Worm (Caenorhabditis elegans) whole organism, late embryonic: ENCODE data around the gene affl-2.
"Not testable (repeated sequence)": the region's sequence is repeated elsewhere in the genome, so short reads cannot be mapped to it uniquely, and the experiment has no call there.

Experiments
- F13H6.1 ChIP-seq: sonication (generic microtip); optimal IDR thresholded peaks from 2 replicates; lab custom pipeline; 2016; ENCODE audit warnings: missing genetic modification characterization, missing compliant biosample characterization
- K09A11.1 ChIP-seq: sonication (generic microtip); optimal IDR thresholded peaks from 2 replicates; lab custom pipeline; 2017; ENCODE audit warnings: antibody characterized with exemption, mild to moderate bottlenecking, missing genetic modification characterization, missing compliant biosample characterization; ENCODE audit not compliant: insufficient read depth
- Y22D7AL.16 ChIP-seq: sonication (generic microtip); optimal IDR thresholded peaks from 2 replicates; lab custom pipeline; 2016; ENCODE audit warnings: missing genetic modification characterization, missing compliant biosample characterization
- ama-1 ChIP-seq: fragments of 150-350 bp; optimal IDR thresholded peaks from 2 replicates; lab custom pipeline; 2014
- ceh-14 ChIP-seq: sonication (generic microtip); optimal IDR thresholded peaks from 2 replicates; lab custom pipeline; 2016; ENCODE audit warnings: missing genotype, missing genetic modification characterization, missing compliant biosample characterization
- ceh-24 ChIP-seq: sonication (generic microtip); optimal IDR thresholded peaks from 2 replicates; lab custom pipeline; 2016; ENCODE audit warnings: mild to moderate bottlenecking, missing genetic modification characterization, missing compliant biosample characterization
- ceh-31 ChIP-seq: sonication (generic microtip); optimal IDR thresholded peaks from 2 replicates; lab custom pipeline; 2016; ENCODE audit warnings: missing genetic modification characterization, missing compliant biosample characterization
- ceh-34 ChIP-seq: sonication (generic microtip); optimal IDR thresholded peaks from 2 replicates; lab custom pipeline; 2016; ENCODE audit warnings: mild to moderate bottlenecking, missing genetic modification characterization, missing compliant biosample characterization
- ceh-45 ChIP-seq: fragments of 200-800 bp; sonication (Bioruptor generic); IDR thresholded peaks from 2 replicates; pipeline ENCODE4 v1.3.6; 2022; ENCODE audit warnings: missing genetic modification reagents, missing genetic modification characterization, missing compliant biosample characterization
- dmd-4 ChIP-seq: sonication (generic microtip); optimal IDR thresholded peaks from 2 replicates; lab custom pipeline; 2016; ENCODE audit warnings: borderline replicate concordance, missing genetic modification characterization, missing compliant biosample characterization
- dve-1 ChIP-seq: sonication (generic microtip); optimal IDR thresholded peaks from 2 replicates; lab custom pipeline; 2017; ENCODE audit warnings: antibody characterized with exemption, mild to moderate bottlenecking, missing genetic modification characterization, missing compliant biosample characterization
- elt-4 ChIP-seq: sonication (generic microtip); optimal IDR thresholded peaks from 2 replicates; lab custom pipeline; 2016; ENCODE audit warnings: missing genetic modification characterization, missing compliant biosample characterization
- eyg-1 ChIP-seq: sonication (generic microtip); optimal IDR thresholded peaks from 2 replicates; lab custom pipeline; 2016; ENCODE audit warnings: missing genotype, missing genetic modification characterization, missing compliant biosample characterization
- fax-1 ChIP-seq: sonication (generic microtip); optimal IDR thresholded peaks from 2 replicates; lab custom pipeline; 2016; ENCODE audit warnings: missing genotype, missing genetic modification characterization, missing compliant biosample characterization
- gmeb-2 ChIP-seq: sonication (generic microtip); optimal IDR thresholded peaks from 2 replicates; lab custom pipeline; 2016; ENCODE audit warnings: missing genetic modification characterization, inconsistent platforms, missing compliant biosample characterization
- hlh-30 ChIP-seq: sonication (generic microtip); optimal IDR thresholded peaks from 2 replicates; lab custom pipeline; 2017; ENCODE audit warnings: antibody characterized with exemption, missing genetic modification characterization, missing compliant biosample characterization; ENCODE audit not compliant: insufficient read depth
- hlh-6 ChIP-seq: sonication (generic microtip); optimal IDR thresholded peaks from 2 replicates; lab custom pipeline; 2016; ENCODE audit warnings: missing genotype, missing genetic modification characterization, missing compliant biosample characterization
- lim-6 ChIP-seq: sonication (generic microtip); optimal IDR thresholded peaks from 2 replicates; lab custom pipeline; 2016; ENCODE audit warnings: missing genetic modification characterization, missing compliant biosample characterization
- lin-11 ChIP-seq: fragments of 200-800 bp; sonication (Bioruptor generic); optimal IDR thresholded peaks from 2 replicates; lab custom pipeline; 2018; ENCODE audit warnings: mild to moderate bottlenecking, missing genetic modification characterization, missing compliant biosample characterization
- mec-3 ChIP-seq: sonication (generic microtip); optimal IDR thresholded peaks from 2 replicates; lab custom pipeline; 2016; ENCODE audit warnings: borderline replicate concordance, missing genetic modification characterization, missing compliant biosample characterization
- nfya-1 ChIP-seq: sonication (generic microtip); optimal IDR thresholded peaks from 2 replicates; lab custom pipeline; 2017; ENCODE audit warnings: missing genetic modification characterization, mild to moderate bottlenecking, missing compliant biosample characterization, antibody characterized with exemption, moderate library complexity
- nhr-11 ChIP-seq: fragments of 150-350 bp; optimal IDR thresholded peaks from 2 replicates; lab custom pipeline; 2014; ENCODE audit warnings: missing biosample characterization, missing genetic modification characterization
- pag-3 ChIP-seq: sonication (generic microtip); optimal IDR thresholded peaks from 2 replicates; lab custom pipeline; 2016; ENCODE audit warnings: missing compliant biosample characterization, missing genetic modification characterization, borderline replicate concordance
- pax-1 ChIP-seq: fragments of 150-350 bp; optimal IDR thresholded peaks from 2 replicates; lab custom pipeline; 2014; ENCODE audit warnings: missing biosample characterization, missing genetic modification characterization
- pros-1 ChIP-seq: fragments of 150-350 bp; optimal IDR thresholded peaks from 2 replicates; lab custom pipeline; 2014; ENCODE audit warnings: missing biosample characterization, missing genetic modification reagents, missing genetic modification characterization
- ref-2 ChIP-seq: sonication (generic microtip); optimal IDR thresholded peaks from 2 replicates; lab custom pipeline; 2016; ENCODE audit warnings: missing genetic modification characterization, missing compliant biosample characterization
- sdc-2 ChIP-seq: sonication (generic microtip); optimal IDR thresholded peaks from 2 replicates; lab custom pipeline; 2016; ENCODE audit warnings: missing genotype, missing genetic modification characterization, missing compliant biosample characterization
- sox-2 ChIP-seq: fragments of 200-800 bp; sonication (Bioruptor generic); IDR thresholded peaks from 2 replicates; pipeline ENCODE4 v1.3.6; 2022; ENCODE audit warnings: missing genetic modification reagents, missing genetic modification characterization, missing compliant biosample characterization
- sox-4 ChIP-seq: sonication (generic microtip); optimal IDR thresholded peaks from 2 replicates; lab custom pipeline; 2017; ENCODE audit warnings: mild to moderate bottlenecking, missing genetic modification characterization, inconsistent platforms, missing compliant biosample characterization
- syd-9 ChIP-seq: sonication (generic microtip); optimal IDR thresholded peaks from 2 replicates; lab custom pipeline; 2016; ENCODE audit warnings: mild to moderate bottlenecking, missing genetic modification characterization, moderate library complexity, missing compliant biosample characterization
- tbx-2 ChIP-seq: sonication (generic microtip); optimal IDR thresholded peaks from 2 replicates; lab custom pipeline; 2016; ENCODE audit warnings: missing genetic modification characterization, missing compliant biosample characterization
- ttx-3 ChIP-seq: sonication (generic microtip); optimal IDR thresholded peaks from 2 replicates; lab custom pipeline; 2016; ENCODE audit warnings: missing genetic modification reagents, missing genetic modification characterization, missing compliant biosample characterization
- unc-3 ChIP-seq, 2 experiments: fragments of 200-800 bp in 1 of 2; sonication (Bioruptor generic) in 1 of 2; sonication (generic microtip) in 1 of 2; conservative IDR thresholded peaks in 1 of 2; optimal IDR thresholded peaks in 1 of 2; 2 replicates each; pipeline versions ENCODE4 v1.3.6 to Lab custom; 2016 to 2022; ENCODE audit warnings: missing compliant biosample characterization in 2 of 2, missing genetic modification characterization in 2 of 2, missing genetic modification reagents in 1 of 2
- unc-86 ChIP-seq: sonication (generic microtip); optimal IDR thresholded peaks from 2 replicates; lab custom pipeline; 2016; ENCODE audit warnings: missing genetic modification characterization, missing compliant biosample characterization
- zip-5 ChIP-seq: sonication (generic microtip); optimal IDR thresholded peaks from 2 replicates; lab custom pipeline; 2016; ENCODE audit warnings: missing genetic modification characterization, missing compliant biosample characterization
- ztf-16 ChIP-seq: sonication (generic microtip); optimal IDR thresholded peaks from 2 replicates; lab custom pipeline; 2017; ENCODE audit warnings: missing genetic modification characterization, missing compliant biosample characterization

affl-2 gene

ce11 chrIII:434361-434941, at the start of gene affl-2:
TSS of gene affl-2 (plus strand) at chrIII:434891.
- TF ChIP-seq nfya-1 (tag; lab: Kevin White, UChicago): peak; percentile 30
- TF ChIP-seq ref-2: peak; percentile 27
- TF ChIP-seq ceh-14 (tag; lab: Kevin White, UChicago): no peak
- TF ChIP-seq ceh-31 (tag; lab: Kevin White, UChicago): peak; percentile 23
- TF ChIP-seq sox-2 (GFP tag; lab: Robert Waterston, UW): peak; percentile 46
- TF ChIP-seq ceh-34: peak; percentile 5
- TF ChIP-seq tbx-2 (tag; lab: Kevin White, UChicago): peak; percentile 41
- no peak for TF ChIP-seq zip-5

DNA sequence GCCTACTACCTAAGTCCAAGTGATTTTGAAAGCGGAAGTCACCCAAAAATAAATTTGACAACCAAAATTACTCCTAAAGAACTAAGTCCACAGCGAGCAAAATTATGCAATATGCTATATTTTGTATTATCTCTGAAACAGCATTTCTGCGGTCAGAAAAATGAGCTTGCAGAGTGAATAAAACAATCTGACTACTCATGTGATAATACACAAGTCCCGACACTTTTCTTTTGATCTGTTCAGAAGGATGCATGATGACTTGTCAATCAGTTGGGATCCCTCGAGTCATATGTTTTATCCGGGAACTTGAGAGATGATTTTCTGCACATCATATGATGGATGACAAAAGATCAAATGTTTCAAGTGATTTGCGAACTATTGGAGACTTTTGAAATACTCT, 49.6 kb upstream of the affl-2 start:
- no peak for TF ChIP-seq gmeb-2 (tag; lab: Kevin White, UChicago)
- TF ChIP-seq lim-6: no peak
- no peak for TF ChIP-seq pros-1 (tag; lab: Kevin White, UChicago)
- TF ChIP-seq Y22D7AL.16 (tag; lab: Kevin White, UChicago): no peak
- no peak for TF ChIP-seq ztf-16 (tag; lab: Kevin White, UChicago)
- no peak for TF ChIP-seq nhr-11 (tag; lab: Kevin White, UChicago)

DNA sequence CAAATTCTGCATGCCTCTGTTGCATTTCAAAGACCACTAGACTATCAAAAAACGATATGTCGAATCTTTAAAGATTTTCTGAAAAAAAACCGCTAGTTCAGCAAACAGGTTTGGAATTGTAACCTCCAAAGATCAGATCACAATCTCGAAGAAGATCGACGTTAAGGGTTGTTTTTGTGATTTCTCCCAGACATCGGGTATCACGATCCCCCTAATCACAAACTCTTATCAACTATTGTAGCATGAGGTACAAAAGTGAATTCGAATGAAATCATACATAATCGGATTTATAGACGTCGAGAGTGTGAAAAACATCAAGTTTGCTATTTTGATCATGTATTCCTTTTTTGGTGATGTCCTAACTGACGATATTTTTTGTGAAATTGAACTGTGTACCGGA, 33.8 kb upstream of the affl-2 start:
- no peak for TF ChIP-seq pax-1 (tag; lab: Kevin White, UChicago)
- TF ChIP-seq dve-1: no peak
- no peak for TF ChIP-seq syd-9 (tag; lab: Kevin White, UChicago)
- TF ChIP-seq eyg-1 (tag; lab: Kevin White, UChicago): no peak
- no peak for TF ChIP-seq pag-3 (tag; lab: Kevin White, UChicago)
- no peak for TF ChIP-seq K09A11.1 (tag; lab: Kevin White, UChicago)
- no peak for TF ChIP-seq ceh-31 (tag; lab: Kevin White, UChicago)
- no peak for TF ChIP-seq fax-1 (tag; lab: Kevin White, UChicago)
- TF ChIP-seq ceh-34: no peak
- no peak for TF ChIP-seq sdc-2 (tag; lab: Kevin White, UChicago)
- TF ChIP-seq Y22D7AL.16 (tag; lab: Kevin White, UChicago): no peak
- no peak for TF ChIP-seq ama-1 (lab: Kevin White, UChicago)
- TF ChIP-seq mec-3: no peak
- no peak for TF ChIP-seq hlh-30 (tag; lab: Kevin White, UChicago)

DNA sequence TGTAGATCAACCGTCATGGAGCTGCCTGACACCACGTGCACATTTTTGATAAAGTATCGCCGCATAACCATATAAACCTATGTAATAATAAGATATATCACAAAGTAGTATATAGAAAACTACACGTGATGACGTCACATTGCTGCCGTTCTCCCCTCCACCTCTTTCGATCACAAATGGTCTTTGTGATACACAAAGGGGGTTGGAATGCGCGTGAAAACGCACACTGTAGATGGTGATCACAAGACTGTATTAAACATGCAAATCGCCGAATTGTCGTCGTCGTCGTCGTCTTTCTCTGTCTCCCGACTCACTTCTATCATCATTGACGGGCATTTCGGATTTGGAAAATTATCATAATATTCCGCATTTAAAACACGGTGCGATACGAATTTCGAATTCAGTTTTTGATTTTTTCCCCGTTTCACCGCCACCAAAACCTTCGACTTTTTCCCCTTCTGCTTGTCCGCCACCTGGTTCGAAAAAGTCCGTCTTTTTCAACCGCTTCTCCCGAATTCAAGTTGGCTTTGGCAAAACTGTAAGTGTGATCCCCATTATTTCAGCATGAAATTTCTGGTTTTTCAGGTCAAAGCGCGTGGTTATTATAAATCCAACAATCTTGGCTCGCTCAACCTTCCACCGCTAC, 32.4 kb upstream of the affl-2 start, which contains the start of the genes Y55B1BL.1 and Y55B1BL.2:
Gene Y55B1BL.1 (plus strand): TSS at position 217 of the 646 bp plus-strand sequence.
Gene Y55B1BL.2 (plus strand): TSS at position 596 of the 646 bp plus-strand sequence.
- TF ChIP-seq hlh-30 (tag; lab: Kevin White, UChicago) (peak; percentile 45), ztf-16 (tag; lab: Kevin White, UChicago) (no peak)

ce11 chrIII:415331-415775, 19.3 kb upstream of the affl-2 start:
- TF ChIP-seq ceh-45 (GFP tag; lab: Robert Waterston, UW): peak; percentile 71
- TF ChIP-seq unc-3 (GFP tag; conservative IDR thresholded peaks at IDR 0.05; lab: Robert Waterston, UW): peak; percentile 37; the same call in 1 of the 2 replicates
- not testable (repeated sequence) for TF ChIP-seq unc-3 (tag; optimal IDR thresholded peaks at IDR 0.05; lab: Kevin White, UChicago)

- TF ChIP-seq unc-3 (GFP tag; conservative IDR thresholded peaks at IDR 0.05; lab: Robert Waterston, UW): no peak
- TF ChIP-seq unc-3 (tag; optimal IDR thresholded peaks at IDR 0.05; lab: Kevin White, UChicago): no peak
- TF ChIP-seq elt-4 (tag; lab: Kevin White, UChicago): no peak
- TF ChIP-seq unc-86 (tag; lab: Kevin White, UChicago): no peak
- no peak for TF ChIP-seq ceh-24 (tag; lab: Kevin White, UChicago)
- no peak for TF ChIP-seq dmd-4
- TF ChIP-seq F13H6.1: no peak
- TF ChIP-seq ref-2: no peak
- no peak for TF ChIP-seq sox-4
- no peak for TF ChIP-seq ttx-3 (tag; lab: Kevin White, UChicago)
- no peak for TF ChIP-seq eyg-1 (tag; lab: Kevin White, UChicago)
- TF ChIP-seq Y22D7AL.16 (tag; lab: Kevin White, UChicago): no peak
- TF ChIP-seq dve-1: no peak
- no peak for TF ChIP-seq zip-5
- TF ChIP-seq hlh-6 (tag; lab: Kevin White, UChicago): no peak
- no peak for TF ChIP-seq lin-11 (tag; lab: Kevin White, UChicago)
- no peak for TF ChIP-seq ceh-14 (tag; lab: Kevin White, UChicago)
Observed at ce11 chrIII:418649-419048, 16.0 kb upstream of the affl-2 start, which contains the start of gene stim-1. TSS of gene stim-1 (minus strand) at chrIII:418749.
